Worm (Caenorhabditis elegans): ENCODE measurements around the gene C34C12.7.

ce11 chrIII:3469646-3470045 lies 18.5 kb downstream of the C34C12.7 start, which contains the start of gene smim-14:
- TF ChIP-seq daf-12 (tag; optimal IDR thresholded peaks at IDR 0.05), result no peak
- no peak for TF ChIP-seq pqm-1 (tag; optimal IDR thresholded peaks at IDR 0.05)
- no peak for TF ChIP-seq ceh-62 (tag; optimal IDR thresholded peaks at IDR 0.05)
- TF ChIP-seq lin-39 (tag; optimal IDR thresholded peaks at IDR 0.05), result no peak
- TF ChIP-seq aly-2 (tag; optimal IDR thresholded peaks at IDR 0.05), result no peak
- TF ChIP-seq Y105C5A.15 (GFP tag; IDR thresholded peaks at IDR 0.05), result no peak
- TF ChIP-seq nhr-77 (tag; optimal IDR thresholded peaks at IDR 0.05), result no peak
- no peak for TF ChIP-seq unc-39 (tag; optimal IDR thresholded peaks at IDR 0.05)
- TF ChIP-seq nhr-237 (tag; optimal IDR thresholded peaks at IDR 0.05), result no peak
- TF ChIP-seq zfp-2 (tag; optimal IDR thresholded peaks at IDR 0.05), result no peak
- TF ChIP-seq skn-1 (tag; optimal IDR thresholded peaks at IDR 0.05), result no peak
- no peak for TF ChIP-seq ceh-82 (tag; optimal IDR thresholded peaks at IDR 0.05)
